Fruit fly (Drosophila melanogaster) whole organism, pupa: ENCODE measurements around the gene CG46523.

Source experiments
- CG10348 ChIP-seq: fragments of 200-800 bp; sonication (Bioruptor generic); IDR thresholded peaks from 2 replicates; pipeline ENCODE4 v1.3.6; 2022; ENCODE audit warnings: missing biosample characterization, missing genetic modification characterization
- CG12605 ChIP-seq: fragments of 200-800 bp; sonication (Bioruptor generic); IDR thresholded peaks from 2 replicates; pipeline ENCODE4 v1.3.6; 2022; ENCODE audit warnings: missing biosample characterization, missing genetic modification characterization
- CG13204 ChIP-seq: fragments of 200-800 bp; sonication (Bioruptor generic); optimal IDR thresholded peaks from 2 replicates; lab custom pipeline; 2018; ENCODE audit warnings: missing biosample characterization, mild to moderate bottlenecking, missing genetic modification characterization, moderate library complexity
- CG14655 ChIP-seq: fragments of 200-800 bp; sonication (Bioruptor generic); optimal IDR thresholded peaks from 3 replicates; lab custom pipeline; 2017; ENCODE audit warnings: mild to moderate bottlenecking, missing biosample characterization, missing genetic modification reagents, missing genetic modification characterization
- CG15710 ChIP-seq: fragments of 200-800 bp; sonication (Bioruptor generic); optimal IDR thresholded peaks from 2 replicates; lab custom pipeline; 2018; ENCODE audit warnings: missing biosample characterization, mild to moderate bottlenecking, missing genetic modification characterization, moderate library complexity
- CG17806 ChIP-seq: fragments of 200-800 bp; sonication (Bioruptor generic); optimal IDR thresholded peaks from 2 replicates; lab custom pipeline; 2018; ENCODE audit warnings: missing biosample characterization, mild to moderate bottlenecking, missing genetic modification characterization, moderate library complexity
- CG32121 ChIP-seq: fragments of 200-800 bp; sonication (Bioruptor generic); IDR thresholded peaks from 2 replicates; pipeline ENCODE4 v1.3.6; 2022; ENCODE audit warnings: missing biosample characterization, missing genetic modification characterization
- CG34367 ChIP-seq: fragments of 200-800 bp; sonication (Bioruptor generic); optimal IDR thresholded peaks from 2 replicates; lab custom pipeline; 2018; ENCODE audit warnings: missing biosample characterization, mild to moderate bottlenecking, missing genetic modification characterization
- CG4496 ChIP-seq: fragments of 200-800 bp; sonication (Bioruptor generic); IDR thresholded peaks from 3 replicates; pipeline ENCODE4 v1.3.6; 2022; ENCODE audit warnings: missing biosample characterization, missing genetic modification characterization
- CG8159 ChIP-seq: fragments of 200-800 bp; sonication (Bioruptor generic); optimal IDR thresholded peaks from 3 replicates; lab custom pipeline; 2018; ENCODE audit warnings: missing biosample characterization, mild to moderate bottlenecking, missing genetic modification characterization, moderate library complexity
- CG8301 ChIP-seq: fragments of 200-800 bp; sonication (Bioruptor generic); optimal IDR thresholded peaks from 2 replicates; lab custom pipeline; 2018; ENCODE audit warnings: missing biosample characterization, mild to moderate bottlenecking, missing genetic modification characterization
- CG9948 ChIP-seq: fragments of 200-800 bp; sonication (Bioruptor generic); optimal IDR thresholded peaks from 2 replicates; lab custom pipeline; 2018; ENCODE audit warnings: missing biosample characterization, mild to moderate bottlenecking, missing genetic modification characterization, moderate library complexity
- D1 ChIP-seq: fragments of 200-800 bp; sonication (Bioruptor generic); optimal IDR thresholded peaks from 2 replicates; lab custom pipeline; 2018; ENCODE audit warnings: missing biosample characterization, mild to moderate bottlenecking, missing genetic modification characterization, moderate library complexity
- EcR ChIP-seq: fragments of 200-800 bp; sonication (Bioruptor generic); optimal IDR thresholded peaks from 3 replicates; lab custom pipeline; 2019; ENCODE audit warnings: missing biosample characterization, missing genetic modification characterization, mild to moderate bottlenecking, moderate library complexity, missing genetic modification reagents
- Ets98B ChIP-seq: fragments of 200-800 bp; sonication (Bioruptor generic); IDR thresholded peaks from 2 replicates; pipeline ENCODE4 v1.3.6; 2022; ENCODE audit warnings: missing biosample characterization, missing genetic modification characterization
- Pif1A ChIP-seq: fragments of 200-800 bp; sonication (Bioruptor generic); optimal IDR thresholded peaks from 3 replicates; lab custom pipeline; 2016; ENCODE audit warnings: missing biosample characterization, missing genetic modification characterization
- Pif1B ChIP-seq: fragments of 200-800 bp; sonication (Bioruptor generic); optimal IDR thresholded peaks from 3 replicates; lab custom pipeline; 2016; ENCODE audit warnings: missing biosample characterization, missing genetic modification characterization
- Snoo ChIP-seq: fragments of 200-800 bp; sonication (Bioruptor generic); optimal IDR thresholded peaks from 3 replicates; lab custom pipeline; 2017; ENCODE audit warnings: missing biosample characterization, mild to moderate bottlenecking, missing genetic modification characterization, inconsistent platforms
- fd96Ca ChIP-seq: fragments of 200-800 bp; sonication (Bioruptor generic); IDR thresholded peaks from 3 replicates; pipeline ENCODE4 v1.3.6; 2022; ENCODE audit warnings: missing biosample characterization, missing genetic modification characterization
- gl ChIP-seq: fragments of 200-800 bp; sonication (Bioruptor generic); optimal IDR thresholded peaks from 2 replicates; lab custom pipeline; 2018; ENCODE audit warnings: missing biosample characterization, mild to moderate bottlenecking, missing genetic modification characterization
- rn ChIP-seq: fragments of 200-800 bp; sonication (Bioruptor generic); IDR thresholded peaks from 2 replicates; pipeline ENCODE4 v1.3.6; 2022; ENCODE audit warnings: missing biosample characterization, missing genetic modification characterization

The CG46523 gene

DNA sequence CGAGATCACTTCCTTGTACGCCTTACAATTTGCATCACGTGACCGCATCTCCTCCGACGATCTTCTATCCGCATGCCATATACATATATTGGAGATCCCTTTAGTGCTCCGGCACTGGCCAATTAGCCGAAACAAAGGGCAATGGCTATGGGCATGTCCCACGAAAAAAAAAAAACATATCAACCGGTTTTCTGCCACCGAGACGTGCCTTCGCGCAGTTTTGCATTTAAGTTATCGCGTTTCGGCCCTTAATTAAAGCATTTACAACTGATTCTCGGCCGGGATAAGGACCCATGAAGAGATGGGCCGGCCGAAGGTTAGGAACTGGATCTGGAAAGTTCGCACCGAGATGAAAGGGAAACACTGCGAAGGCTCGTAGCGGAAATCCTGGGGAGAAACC is 39.3 kb downstream of the CG46523 start:
- TF ChIP-seq EcR (GFP tag; lab: Kevin White, UChicago) (peak; percentile 78), CG13204 (no peak), CG4496 (0 out of 3 replicates have a peak, but pooled peaks have one; percentile 37), Snoo (no peak), Pif1A (no peak), CG32121 (no peak), CG8301 (tag; lab: Kevin White, UChicago) (no peak)

DNA sequence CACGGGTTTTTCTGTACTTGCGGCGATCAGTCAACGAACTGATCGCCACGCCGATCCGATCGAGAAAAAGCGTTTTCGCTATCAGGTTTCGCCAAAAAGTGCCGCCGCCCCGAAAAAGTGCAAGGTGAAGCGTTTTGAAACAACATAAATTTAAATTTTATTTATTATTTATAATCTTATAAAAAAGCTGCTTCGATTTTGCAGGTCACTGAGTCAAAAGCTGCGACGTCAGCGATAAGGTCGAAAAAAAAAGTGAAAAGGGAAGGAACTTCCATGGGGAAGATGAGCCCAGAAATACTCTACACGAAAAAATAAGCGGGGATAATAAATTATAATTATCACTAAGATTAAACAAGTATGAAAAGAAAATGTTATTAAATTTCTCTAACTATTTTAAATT is 41.2 kb downstream of the CG46523 start:
- no peak for TF ChIP-seq CG8301 (tag; lab: Kevin White, UChicago)
- no peak for TF ChIP-seq CG34367 (tag; lab: Kevin White, UChicago)
- TF ChIP-seq, all 21 proteins: peak for 0

dm6 chr3L:1891914-1892313 is 47.0 kb downstream of the CG46523 start:
- TF ChIP-seq CG9948 (no peak), D1 (tag; lab: Kevin White, UChicago) (no peak), CG12605 (GFP tag; lab: Robert Waterston, UW) (no peak), Pif1A (no peak), CG32121 (no peak), CG4496 (no peak), CG34367 (tag; lab: Kevin White, UChicago) (no peak), rn (no peak), CG17806 (no peak), CG10348 (no peak), Pif1B (GFP tag; lab: Kevin White, UChicago) (no peak)

DNA sequence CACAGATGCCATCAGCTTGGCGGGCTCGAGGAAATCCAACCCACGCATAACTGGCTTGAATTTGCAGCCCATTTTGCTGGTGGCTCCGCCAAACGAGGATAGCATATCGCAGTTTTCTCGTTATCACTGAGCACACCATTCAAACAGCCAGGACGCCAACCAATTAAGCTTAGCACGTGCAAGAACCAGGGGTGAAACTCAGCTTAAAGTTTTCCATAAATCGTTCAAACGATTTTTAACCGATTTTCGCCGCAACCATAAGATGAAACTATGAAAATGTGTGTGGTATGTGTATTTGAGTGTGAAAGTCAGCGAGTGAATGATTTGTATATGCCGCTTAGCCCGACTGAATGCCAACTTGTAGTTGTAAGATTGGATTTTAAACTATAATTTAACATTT is 48.0 kb downstream of the CG46523 start:
- TF ChIP-seq CG4496 (peak; percentile 25; the same call in 1 of the 3 replicates), CG10348 (no peak)

dm6 chr3L:1887929-1888529 is 50.9 kb downstream of the CG46523 start:
- TF ChIP-seq CG32121, result no peak
- no peak for TF ChIP-seq Pif1B (GFP tag; lab: Kevin White, UChicago)
- TF ChIP-seq fd96Ca (GFP tag; lab: Robert Waterston, UW), result no peak
- TF ChIP-seq rn, result no peak
- TF ChIP-seq CG10348, result no peak
- no peak for TF ChIP-seq CG8301 (tag; lab: Kevin White, UChicago)
- TF ChIP-seq gl (tag; lab: Kevin White, UChicago), result no peak
- TF ChIP-seq Snoo, result no peak
- TF ChIP-seq EcR (GFP tag; lab: Kevin White, UChicago), result no peak
- TF ChIP-seq CG34367 (tag; lab: Kevin White, UChicago), result no peak
- TF ChIP-seq CG17806, result no peak
- TF ChIP-seq CG8159 (tag; lab: Kevin White, UChicago), result no peak
- TF ChIP-seq CG4496, result no peak
- TF ChIP-seq Pif1A, result no peak
- no peak for TF ChIP-seq CG13204
- TF ChIP-seq D1 (tag; lab: Kevin White, UChicago), result no peak
- no peak for TF ChIP-seq CG9948
- no peak for TF ChIP-seq CG12605 (GFP tag; lab: Robert Waterston, UW)
- no peak for TF ChIP-seq Ets98B (GFP tag; lab: Robert Waterston, UW)
- TF ChIP-seq CG15710 (tag; lab: Kevin White, UChicago), result no peak

DNA sequence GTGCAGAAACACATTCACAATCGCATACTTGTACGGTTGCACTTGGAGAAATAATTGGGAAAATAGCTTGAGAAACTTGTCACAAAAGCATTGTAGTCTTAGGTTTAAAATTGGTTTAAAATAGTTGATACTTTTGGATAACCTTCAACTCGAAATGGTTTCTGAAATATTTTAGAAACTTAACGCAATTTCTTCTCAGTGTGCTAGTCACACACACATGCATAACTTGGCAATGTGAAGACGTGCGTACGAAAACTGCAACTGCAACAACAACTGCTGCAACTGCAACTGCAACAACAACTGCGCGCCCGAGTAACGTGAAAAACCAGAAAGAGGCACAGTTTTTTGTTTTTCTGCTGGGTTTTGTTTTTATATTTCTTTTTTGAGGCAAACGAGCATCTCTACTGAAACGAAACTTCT is 52.8 kb downstream of the CG46523 start:
- peak; percentile 99 for TF ChIP-seq CG8301 (tag; lab: Kevin White, UChicago)
- peak; percentile 98 for TF ChIP-seq CG8159 (tag; lab: Kevin White, UChicago)
- TF ChIP-seq gl (tag; lab: Kevin White, UChicago), result peak; percentile 95
- TF ChIP-seq CG32121, result peak; percentile 99
- peak; percentile 98 for TF ChIP-seq Pif1A
- TF ChIP-seq CG17806, result peak; percentile 98
- TF ChIP-seq EcR (GFP tag; lab: Kevin White, UChicago), result no peak
- TF ChIP-seq CG10348, result peak; percentile 92
- TF ChIP-seq CG34367 (tag; lab: Kevin White, UChicago), result peak; percentile 98
- peak; percentile 99 for TF ChIP-seq CG4496
- peak; percentile 96 for TF ChIP-seq CG9948
- TF ChIP-seq CG15710 (tag; lab: Kevin White, UChicago), result peak; percentile 97
- TF ChIP-seq CG14655, result peak; percentile 99
- peak; percentile 99 for TF ChIP-seq Ets98B (GFP tag; lab: Robert Waterston, UW)
- peak; percentile 91 for TF ChIP-seq CG13204
- peak; percentile 97 for TF ChIP-seq CG12605 (GFP tag; lab: Robert Waterston, UW)
- peak; percentile 97 for TF ChIP-seq Pif1B (GFP tag; lab: Kevin White, UChicago)
- TF ChIP-seq Snoo, result peak; percentile 92
- peak; percentile 97 for TF ChIP-seq rn
- TF ChIP-seq fd96Ca (GFP tag; lab: Robert Waterston, UW), result peak; percentile 98
- peak; percentile 90 for TF ChIP-seq D1 (tag; lab: Kevin White, UChicago)

dm6 chr3L:1885436-1885835 is 53.5 kb downstream of the CG46523 start, which contains the start of gene Tmhs:
TSS of gene Tmhs (plus strand) at chr3L:1885657.
- TF ChIP-seq Ets98B (GFP tag; lab: Robert Waterston, UW) (peak; percentile 19; the same call in 1 of the 2 replicates), EcR (GFP tag; lab: Kevin White, UChicago) (no peak), CG10348 (no peak), CG32121 (no peak)
